Worm (Caenorhabditis elegans): ENCODE measurements around the gene heh-1.

- TF ChIP-seq unc-39 (tag; optimal IDR thresholded peaks at IDR 0.05) (no peak), lin-29 (GFP tag; IDR thresholded peaks at IDR 0.05) (no peak), nhr-77 (tag; optimal IDR thresholded peaks at IDR 0.05) (no peak)
Measured at ce11 chrIII:3160490-3160889, 38.8 kb downstream of the heh-1 start.

Measured in whole organism, L4 larva.